Worm (Caenorhabditis elegans) whole organism, L4 larva: ENCODE results near the gene F38A5.22.

Experiments used
- D1046.2 ChIP-seq: fragments of 200-800 bp; sonication (Bioruptor generic); IDR thresholded peaks from 2 replicates; pipeline ENCODE4 v1.3.6; 2022; ENCODE audit warnings: missing genetic modification characterization, missing compliant biosample characterization
- F26F4.8 ChIP-seq: fragments of 200-800 bp; sonication (Bioruptor generic); conservative IDR thresholded peaks from 2 replicates; pipeline ENCODE4 v1.3.6; 2022; ENCODE audit warnings: missing genetic modification characterization, missing compliant biosample characterization
- T20F7.1 ChIP-seq: fragments of 200-800 bp; sonication (Bioruptor generic); optimal IDR thresholded peaks from 2 replicates; lab custom pipeline; 2018; ENCODE audit warnings: mild to moderate bottlenecking, missing genetic modification characterization, missing compliant biosample characterization
- T26A8.4 ChIP-seq: fragments of 200-800 bp; sonication (Bioruptor generic); IDR thresholded peaks from 2 replicates; pipeline ENCODE4 v1.3.6; 2022; ENCODE audit warnings: missing genetic modification characterization, missing compliant biosample characterization
- Y105C5A.15 ChIP-seq: fragments of 200-800 bp; sonication (Bioruptor generic); IDR thresholded peaks from 2 replicates; pipeline ENCODE4 v1.3.6; 2022; ENCODE audit warnings: missing genetic modification characterization, missing compliant biosample characterization
- Y48G9A.11 ChIP-seq: fragments of 200-800 bp; sonication (Bioruptor generic); IDR thresholded peaks from 2 replicates; pipeline ENCODE4 v1.3.6; 2022; ENCODE audit warnings: missing genetic modification reagents, missing genetic modification characterization, missing compliant biosample characterization
- Y75B8A.6 ChIP-seq: fragments of 200-800 bp; sonication (Bioruptor generic); IDR thresholded peaks from 2 replicates; pipeline ENCODE4 v1.3.6; 2022; ENCODE audit warnings: missing genetic modification reagents, missing genetic modification characterization, missing compliant biosample characterization
- aha-1 ChIP-seq: fragments of 150-350 bp; peaks from one replicate; lab custom pipeline; 2014; ENCODE audit warnings: missing biosample characterization, missing genetic modification characterization
- aly-2 ChIP-seq: sonication (generic microtip); optimal IDR thresholded peaks from 2 replicates; lab custom pipeline; 2018; ENCODE audit warnings: missing biosample characterization, missing genetic modification characterization
- arid-1 ChIP-seq: fragments of 200-800 bp; sonication (Bioruptor generic); conservative IDR thresholded peaks from 2 replicates; pipeline ENCODE4 v1.3.6; 2022; ENCODE audit warnings: missing genetic modification reagents, missing genetic modification characterization, missing compliant biosample characterization
- ceh-20 ChIP-seq: fragments of 200-800 bp; sonication (Bioruptor generic); IDR thresholded peaks from 2 replicates; pipeline ENCODE4 v1.3.6; 2022; ENCODE audit warnings: missing genetic modification reagents, missing genetic modification characterization, missing compliant biosample characterization
- ceh-82 ChIP-seq: sonication (generic microtip); optimal IDR thresholded peaks from 2 replicates; lab custom pipeline; 2017; ENCODE audit warnings: missing biosample characterization, missing genetic modification characterization
- daf-16 ChIP-seq, 3 experiments: sonication (generic microtip); optimal IDR thresholded peaks; 2 replicates each; lab custom pipeline; 2016 to 2017; ENCODE audit warnings: missing genetic modification characterization in 3 of 3, missing genetic modification reagents in 3 of 3, mild to moderate bottlenecking in 2 of 3, missing compliant biosample characterization in 2 of 3, missing biosample characterization in 1 of 3, moderate library complexity in 1 of 3
- daf-19 ChIP-seq: fragments of 200-800 bp; sonication (Bioruptor generic); conservative IDR thresholded peaks from 2 replicates; pipeline ENCODE4 v1.3.6; 2022; ENCODE audit warnings: missing genetic modification characterization, missing compliant biosample characterization
- daf-8 ChIP-seq: fragments of 200-800 bp; sonication (Bioruptor generic); IDR thresholded peaks from 2 replicates; pipeline ENCODE4 v1.3.6; 2022; ENCODE audit warnings: missing genetic modification characterization, missing compliant biosample characterization
- dmd-6 ChIP-seq: fragments of 200-800 bp; sonication (Bioruptor generic); IDR thresholded peaks from 2 replicates; pipeline ENCODE4 v1.3.6; 2022; ENCODE audit warnings: missing genetic modification reagents, missing genetic modification characterization, missing compliant biosample characterization
- dmd-8 ChIP-seq: fragments of 200-800 bp; sonication (Bioruptor generic); IDR thresholded peaks from 2 replicates; pipeline ENCODE4 v1.3.6; 2022; ENCODE audit warnings: missing genetic modification characterization, missing compliant biosample characterization
- dpl-1 ChIP-seq: fragments of 150-350 bp; optimal IDR thresholded peaks from 2 replicates; lab custom pipeline; 2014; ENCODE audit warnings: missing biosample characterization, missing genetic modification reagents, missing genetic modification characterization
- duxl-1 ChIP-seq: sonication (generic microtip); optimal IDR thresholded peaks from 2 replicates; lab custom pipeline; 2016; ENCODE audit warnings: mild to moderate bottlenecking, missing genetic modification characterization, moderate library complexity, missing compliant biosample characterization; ENCODE audit not compliant: poor library complexity
- dve-1 ChIP-seq: sonication (generic microtip); optimal IDR thresholded peaks from 2 replicates; lab custom pipeline; 2017; ENCODE audit warnings: antibody characterized with exemption, mild to moderate bottlenecking, missing genetic modification characterization, missing compliant biosample characterization; ENCODE audit not compliant: insufficient read depth
- hlh-11 ChIP-seq: fragments of 200-800 bp; sonication (Bioruptor generic); optimal IDR thresholded peaks from 2 replicates; lab custom pipeline; 2018; ENCODE audit warnings: mild to moderate bottlenecking, missing genetic modification characterization, missing compliant biosample characterization
- hlh-30 ChIP-seq: sonication (generic microtip); optimal IDR thresholded peaks from 2 replicates; lab custom pipeline; 2017; ENCODE audit warnings: antibody characterized with exemption, mild to moderate bottlenecking, missing genetic modification characterization, missing compliant biosample characterization; ENCODE audit not compliant: insufficient read depth
- lim-7 ChIP-seq: fragments of 200-800 bp; sonication (Bioruptor generic); IDR thresholded peaks from 2 replicates; pipeline ENCODE4 v1.3.6; 2022; ENCODE audit warnings: missing genetic modification characterization, missing compliant biosample characterization
- lsy-2 ChIP-seq, 2 experiments: fragments of 150-350 bp in 1 of 2; sonication (generic microtip) in 1 of 2; optimal IDR thresholded peaks; 2 replicates each; lab custom pipeline; 2014 to 2017; ENCODE audit warnings: missing biosample characterization in 2 of 2, missing genetic modification characterization in 2 of 2
- madf-9 ChIP-seq: fragments of 200-800 bp; sonication (Bioruptor generic); conservative IDR thresholded peaks from 2 replicates; pipeline ENCODE4 v1.3.6; 2022; ENCODE audit warnings: missing genetic modification reagents, missing genetic modification characterization, missing compliant biosample characterization
- mdt-29 ChIP-seq: fragments of 200-800 bp; sonication (Bioruptor generic); IDR thresholded peaks from 2 replicates; pipeline ENCODE4 v1.3.6; 2022; ENCODE audit warnings: missing genetic modification reagents, missing genetic modification characterization, missing compliant biosample characterization
- mep-1 ChIP-seq: fragments of 150-350 bp; sonication (generic microtip); optimal IDR thresholded peaks from 3 replicates; lab custom pipeline; 2014; ENCODE audit warnings: missing biosample characterization, missing genetic modification characterization
- mxl-2 ChIP-seq: fragments of 200-800 bp; sonication (Bioruptor generic); conservative IDR thresholded peaks from 2 replicates; pipeline ENCODE4 v1.3.6; 2022; ENCODE audit warnings: missing genetic modification reagents, missing genetic modification characterization, missing compliant biosample characterization
- mxl-3 ChIP-seq: fragments of 200-800 bp; sonication (Bioruptor generic); optimal IDR thresholded peaks from 2 replicates; lab custom pipeline; 2018; ENCODE audit warnings: mild to moderate bottlenecking, missing genetic modification characterization, missing compliant biosample characterization
- nhr-25 ChIP-seq: sonication (generic microtip); optimal IDR thresholded peaks from 2 replicates; lab custom pipeline; 2017; ENCODE audit warnings: missing genetic modification characterization, mild to moderate bottlenecking, missing compliant biosample characterization, antibody characterized with exemption, moderate library complexity, borderline replicate concordance; ENCODE audit not compliant: insufficient read depth
- nhr-28 ChIP-seq: fragments of 150-350 bp; optimal IDR thresholded peaks from 2 replicates; lab custom pipeline; 2014; ENCODE audit warnings: missing biosample characterization, missing genetic modification characterization
- nhr-42 ChIP-seq: fragments of 200-800 bp; sonication (Bioruptor generic); IDR thresholded peaks from 2 replicates; pipeline ENCODE4 v1.3.6; 2022; ENCODE audit warnings: missing genetic modification characterization, missing compliant biosample characterization
- nhr-48 ChIP-seq: sonication (generic microtip); optimal IDR thresholded peaks from 2 replicates; lab custom pipeline; 2016; ENCODE audit warnings: mild to moderate bottlenecking, missing genetic modification characterization, missing compliant biosample characterization
- pha-4 ChIP-seq, 2 experiments: fragments of 150-350 bp in 1 of 2; fragments of 200-800 bp in 1 of 2; sonication (Bioruptor generic) in 1 of 2; IDR thresholded peaks in 1 of 2; optimal IDR thresholded peaks in 1 of 2; 2 replicates each; pipeline versions ENCODE4 v1.3.6 to Lab custom; 2014 to 2022; ENCODE audit warnings: missing genetic modification characterization in 2 of 2, missing genetic modification reagents in 2 of 2, missing biosample characterization in 1 of 2, missing compliant biosample characterization in 1 of 2
- sdz-12 ChIP-seq: fragments of 200-800 bp; sonication (Bioruptor generic); optimal IDR thresholded peaks from 2 replicates; lab custom pipeline; 2018; ENCODE audit warnings: mild to moderate bottlenecking, missing genetic modification characterization, missing compliant biosample characterization
- set-16 ChIP-seq: fragments of 200-800 bp; sonication (Bioruptor generic); IDR thresholded peaks from 2 replicates; pipeline ENCODE4 v1.3.6; 2022; ENCODE audit warnings: missing genetic modification reagents, missing genetic modification characterization, missing compliant biosample characterization
- snpc-4 ChIP-seq: fragments of 150-350 bp; optimal IDR thresholded peaks from 2 replicates; lab custom pipeline; 2014; ENCODE audit warnings: missing biosample characterization, missing genetic modification characterization
- tag-97 ChIP-seq: fragments of 200-800 bp; sonication (Bioruptor generic); IDR thresholded peaks from 2 replicates; pipeline ENCODE4 v1.3.6; 2022; ENCODE audit warnings: missing genetic modification characterization, missing compliant biosample characterization
- tra-1 ChIP-seq: fragments of 200-800 bp; sonication (Bioruptor generic); IDR thresholded peaks from 2 replicates; pipeline ENCODE4 v1.3.6; 2022; ENCODE audit warnings: missing genetic modification reagents, missing genetic modification characterization, missing compliant biosample characterization
- unc-39 ChIP-seq: sonication (generic microtip); optimal IDR thresholded peaks from 2 replicates; lab custom pipeline; 2017; ENCODE audit warnings: missing biosample characterization, missing genetic modification characterization
- unc-62 ChIP-seq, 3 experiments: fragments of 150-350 bp in 1 of 3; sonication (generic microtip); optimal IDR thresholded peaks in 2 of 3; peaks in 1 of 3; 1 replicate in 1 of 3; 2 replicates in 2 of 3; lab custom pipeline; 2014 to 2017; ENCODE audit warnings: missing biosample characterization in 3 of 3, missing genetic modification characterization in 3 of 3, missing genetic modification reagents in 3 of 3, missing genotype in 1 of 3
- ztf-7 ChIP-seq: fragments of 150-350 bp; optimal IDR thresholded peaks from 2 replicates; lab custom pipeline; 2014; ENCODE audit warnings: missing biosample characterization, missing genetic modification characterization

F38A5.22 gene

ce11 chrIV:6576728-6577101 lies 19.0 kb downstream of the F38A5.22 start (continued):
- TF ChIP-seq ceh-20 (GFP tag; lab: Robert Waterston, UW) (no peak), hlh-11 (peak; percentile 81), mxl-2 (GFP tag; lab: Robert Waterston, UW) (no peak)

ce11 chrIV:6575959-6576727 lies 19.6 kb downstream of the F38A5.22 start:
- TF ChIP-seq unc-62 (GFP tag; optimal IDR thresholded peaks at IDR 0.05 in 1 of 2; lab: Kevin White, UChicago) (peak in 1 of 2 experiments; percentile 55), unc-62 (tag; optimal IDR thresholded peaks at IDR 0.05; lab: Kevin White, UChicago) (no peak), mxl-3 (GFP tag; lab: Kevin White, UChicago) (peak; percentile 28), ceh-82 (tag; lab: Kevin White, UChicago) (no peak), Y105C5A.15 (GFP tag; lab: Robert Waterston, UW) (no peak), dpl-1 (no peak), nhr-25 (no peak), hlh-11 (peak; percentile 52), pha-4 (GFP tag; IDR thresholded peaks at IDR 0.05; lab: Robert Waterston, UW) (no peak; the same call in 1 of the 2 replicates), pha-4 (tag; optimal IDR thresholded peaks at IDR 0.05; lab: Kevin White, UChicago) (peak; percentile 68), dmd-8 (no peak), unc-39 (no peak), nhr-28 (tag; lab: Kevin White, UChicago) (peak; percentile 34), nhr-48 (tag; lab: Kevin White, UChicago) (no peak), aha-1 (tag; lab: Kevin White, UChicago) (peak; percentile 69), madf-9 (no peak; the same call in 1 of the 2 replicates), mep-1 (tag; lab: Kevin White, UChicago) (peak; percentile 42), T26A8.4 (GFP tag; lab: Robert Waterston, UW) (0 out of 2 replicates have a peak, but pooled peaks have one; percentile 42), daf-16 (GFP tag; optimal IDR thresholded peaks at IDR 0.05; lab: Kevin White, UChicago) (no peak), daf-16 (tag; optimal IDR thresholded peaks at IDR 0.05; lab: Kevin White, UChicago) (peak; percentile 74), D1046.2 (GFP tag; lab: Robert Waterston, UW) (no peak), F26F4.8 (GFP tag; lab: Robert Waterston, UW) (no peak), hlh-30 (tag; lab: Kevin White, UChicago) (peak; percentile 46), Y48G9A.11 (GFP tag; lab: Robert Waterston, UW) (no peak), snpc-4 (tag; lab: Kevin White, UChicago) (no peak), set-16 (GFP tag; lab: Robert Waterston, UW) (peak; percentile 73; the same call in 1 of the 2 replicates), T20F7.1 (GFP tag; lab: Kevin White, UChicago) (no peak), sdz-12 (no peak), dve-1 (tag; lab: Kevin White, UChicago) (peak; percentile 85)
- TF ChIP-seq, all 104 proteins: peak for 12

ce11 chrIV:6574343-6574742 lies 21.4 kb downstream of the F38A5.22 start:
- TF ChIP-seq dve-1 (tag; lab: Kevin White, UChicago), result peak; percentile 67
- TF ChIP-seq unc-62 (GFP tag; optimal IDR thresholded peaks at IDR 0.05 in 1 of 2; lab: Kevin White, UChicago), result peak in 1 of 2 experiments; percentile 29
- TF ChIP-seq unc-62 (tag; optimal IDR thresholded peaks at IDR 0.05; lab: Kevin White, UChicago), result no peak
- TF ChIP-seq F26F4.8 (GFP tag; lab: Robert Waterston, UW), result no peak
- TF ChIP-seq aha-1 (tag; lab: Kevin White, UChicago), result peak; percentile 63
- no peak for TF ChIP-seq aly-2 (tag; lab: Kevin White, UChicago)
- TF ChIP-seq mdt-29 (GFP tag; lab: Robert Waterston, UW), result no peak
- TF ChIP-seq tra-1, result no peak
- no peak for TF ChIP-seq daf-16 (GFP tag; optimal IDR thresholded peaks at IDR 0.05; lab: Kevin White, UChicago)
- peak; percentile 53 for TF ChIP-seq daf-16 (tag; optimal IDR thresholded peaks at IDR 0.05; lab: Kevin White, UChicago)
- TF ChIP-seq tag-97 (GFP tag; lab: Robert Waterston, UW), result no peak
- TF ChIP-seq daf-8 (GFP tag; lab: Robert Waterston, UW), result no peak
- peak; percentile 34 for TF ChIP-seq mep-1 (tag; lab: Kevin White, UChicago)
- no peak for TF ChIP-seq lim-7
- TF ChIP-seq daf-19 (GFP tag; lab: Robert Waterston, UW), result 0 out of 2 replicates have a peak, but pooled peaks have one; percentile 35
- no peak for TF ChIP-seq nhr-42 (GFP tag; lab: Robert Waterston, UW)
- TF ChIP-seq ztf-7 (tag; lab: Kevin White, UChicago), result no peak
- TF ChIP-seq mxl-3 (GFP tag; lab: Kevin White, UChicago), result peak; percentile 36
- TF ChIP-seq Y75B8A.6 (GFP tag; lab: Robert Waterston, UW), result no peak
- peak; percentile 67 for TF ChIP-seq dmd-6 (GFP tag; lab: Robert Waterston, UW)
- TF ChIP-seq pha-4 (GFP tag; IDR thresholded peaks at IDR 0.05; lab: Robert Waterston, UW), result no peak
- TF ChIP-seq pha-4 (tag; optimal IDR thresholded peaks at IDR 0.05; lab: Kevin White, UChicago), result no peak
- peak in 1 of 2 experiments; percentile 13 for TF ChIP-seq lsy-2 (tag; optimal IDR thresholded peaks at IDR 0.05; lab: Kevin White, UChicago)
- TF ChIP-seq duxl-1, result no peak
- TF ChIP-seq T26A8.4 (GFP tag; lab: Robert Waterston, UW), result no peak
- TF ChIP-seq nhr-28 (tag; lab: Kevin White, UChicago), result peak; percentile 66
- no peak for TF ChIP-seq arid-1 (GFP tag; lab: Robert Waterston, UW)
